Worm (Caenorhabditis elegans): ENCODE data around the gene C07G1.6.

DNA sequence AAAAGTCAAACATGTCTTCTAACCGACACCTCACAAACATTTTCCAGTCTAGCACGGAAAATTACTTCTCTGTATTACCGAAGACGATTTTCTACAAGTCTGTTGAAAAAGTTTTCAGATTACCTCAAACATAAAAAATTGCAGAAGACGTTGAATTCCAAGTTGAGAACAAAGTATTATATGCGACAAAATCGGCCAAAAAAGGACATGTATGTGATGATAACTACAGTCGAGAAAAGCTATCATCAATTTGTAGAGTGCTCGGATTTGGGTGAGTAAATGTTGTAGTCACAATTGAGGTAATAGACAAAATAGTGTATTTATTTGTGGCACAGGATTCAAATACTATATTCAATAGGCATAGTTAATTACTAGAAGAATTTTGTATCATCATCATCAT, 1.3 kb downstream of the C07G1.6 start:
- TF ChIP-seq scrt-1 (GFP tag; IDR thresholded peaks at IDR 0.05), result no peak
- no peak for TF ChIP-seq sea-1 (GFP tag; conservative IDR thresholded peaks at IDR 0.05)
